Fruit fly (Drosophila melanogaster) whole organism: ENCODE measurements around the gene Grp170.

Source experiments
- CG8478 ChIP-seq: fragments of >200 bp; optimal IDR thresholded peaks from 2 replicates; lab custom pipeline; 2018; ENCODE audit warnings: inconsistent platforms
- Dll ChIP-seq: fragments of >200 bp; optimal IDR thresholded peaks from 2 replicates; lab custom pipeline; 2017
- EcR ChIP-seq, 2 experiments: fragments of >200 bp; optimal IDR thresholded peaks; 2 replicates each; lab custom pipeline; 2017; ENCODE audit warnings: missing biosample characterization in 2 of 2, missing genetic modification characterization in 2 of 2, missing genetic modification reagents in 2 of 2
- pan ChIP-seq: fragments of >200 bp; optimal IDR thresholded peaks from 2 replicates; lab custom pipeline; 2017
- psq ChIP-seq: fragments of >200 bp; optimal IDR thresholded peaks from 2 replicates; lab custom pipeline; 2017
- usp ChIP-seq: fragments of >200 bp; optimal IDR thresholded peaks from 2 replicates; lab custom pipeline; 2017; ENCODE audit warnings: missing biosample characterization, missing genetic modification characterization, mixed read lengths

The Grp170 gene

dm6 chrX:2249763-2250162 is 25.1 kb downstream of the Grp170 start, which contains the start of gene crn:
TSS of gene crn (minus strand) at chrX:2249983.
- TF ChIP-seq pan (lab: Kevin White, UChicago) (no peak), EcR (GFP tag; optimal IDR thresholded peaks at IDR 0.05; lab: Kevin White, UChicago) (no peak), usp (no peak), psq (lab: Kevin White, UChicago) (no peak), Dll (no peak), CG8478 (lab: Kevin White, UChicago) (no peak)

DNA sequence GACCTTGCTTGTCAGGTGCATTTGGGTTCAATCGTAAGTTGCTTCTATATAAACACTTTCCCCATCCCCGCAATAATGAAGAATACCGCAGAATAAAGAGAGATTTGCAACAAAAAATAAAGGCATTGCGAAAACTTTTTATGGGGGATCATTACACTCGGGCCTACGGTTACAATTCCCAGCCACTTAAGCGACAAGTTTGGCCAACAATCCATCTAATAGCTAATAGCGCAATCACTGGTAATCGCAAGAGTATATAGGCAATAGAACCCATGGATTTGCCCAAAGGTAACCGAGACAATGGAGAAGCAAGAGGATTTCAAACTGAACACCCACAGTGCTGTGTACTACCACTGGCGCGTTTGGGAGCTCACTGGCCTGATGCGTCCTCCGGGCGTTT is 28.9 kb downstream of the Grp170 start, which contains the start of gene Or2a:
Gene Or2a, plus strand, starts transcription at position 301 of the 400 bp plus-strand sequence.
- TF ChIP-seq psq (lab: Kevin White, UChicago) (no peak), usp (no peak), Dll (no peak), EcR (GFP tag; optimal IDR thresholded peaks at IDR 0.05; lab: Kevin White, UChicago) (no peak), CG8478 (lab: Kevin White, UChicago) (no peak), pan (lab: Kevin White, UChicago) (no peak)

DNA sequence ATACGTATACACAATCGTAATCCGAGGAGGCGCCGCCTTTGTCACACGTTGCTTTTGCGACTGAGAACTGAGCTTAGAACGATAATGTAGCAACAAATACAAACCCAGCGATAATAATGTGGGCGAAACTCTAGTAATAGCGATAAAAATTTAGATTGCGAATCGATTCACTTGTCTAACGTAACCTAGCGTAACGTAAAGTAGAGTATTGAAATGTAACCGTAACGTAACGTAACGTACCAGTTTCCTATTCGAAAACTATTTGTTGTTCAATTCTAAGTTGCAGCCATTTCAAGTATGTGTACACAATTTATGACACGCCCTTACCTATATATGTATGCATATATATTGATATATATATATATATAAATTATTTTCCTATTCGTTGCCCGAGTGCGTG is 30.1 kb downstream of the Grp170 start:
- TF ChIP-seq Dll = no peak
- TF ChIP-seq pan (lab: Kevin White, UChicago) = no peak
- no peak for TF ChIP-seq CG8478 (lab: Kevin White, UChicago)
- no peak for TF ChIP-seq usp
- no peak for TF ChIP-seq EcR (GFP tag; optimal IDR thresholded peaks at IDR 0.05; lab: Kevin White, UChicago)
- no peak for TF ChIP-seq psq (lab: Kevin White, UChicago)

- TF ChIP-seq Dll = no peak
- no peak for TF ChIP-seq usp
- TF ChIP-seq pan (lab: Kevin White, UChicago) = no peak
- TF ChIP-seq psq (lab: Kevin White, UChicago) = no peak
- no peak for TF ChIP-seq CG8478 (lab: Kevin White, UChicago)
- no peak for TF ChIP-seq EcR (GFP tag; optimal IDR thresholded peaks at IDR 0.05; lab: Kevin White, UChicago)
Observed at dm6 chrX:2242897-2243296, 32.0 kb downstream of the Grp170 start.

- no peak for TF ChIP-seq EcR (GFP tag; optimal IDR thresholded peaks at IDR 0.05; lab: Kevin White, UChicago)
- no peak for TF ChIP-seq usp
- TF ChIP-seq pan (lab: Kevin White, UChicago) = no peak
- TF ChIP-seq Dll = no peak
- no peak for TF ChIP-seq CG8478 (lab: Kevin White, UChicago)
- TF ChIP-seq psq (lab: Kevin White, UChicago) = no peak
Observed at dm6 chrX:2241842-2242241, 33.0 kb downstream of the Grp170 start, which contains the start of gene kz. TSS of gene kz (minus strand) at chrX:2242035.

dm6 chrX:2225138-2225537 is 49.7 kb downstream of the Grp170 start, which contains the start of gene pcx:
TSS of gene pcx (plus strand) at chrX:2225296.
- no peak for TF ChIP-seq psq (lab: Kevin White, UChicago)

dm6 chrX:2223454-2223853 is 51.4 kb downstream of the Grp170 start, which contains the start of gene CG14052:
TSS of gene CG14052 (plus strand) at chrX:2223754.
- no peak for TF ChIP-seq EcR (GFP tag; optimal IDR thresholded peaks at IDR 0.05; lab: Kevin White, UChicago)
- TF ChIP-seq usp = no peak
- no peak for TF ChIP-seq CG8478 (lab: Kevin White, UChicago)
- no peak for TF ChIP-seq pan (lab: Kevin White, UChicago)
- TF ChIP-seq Dll = no peak
- no peak for TF ChIP-seq psq (lab: Kevin White, UChicago)

DNA sequence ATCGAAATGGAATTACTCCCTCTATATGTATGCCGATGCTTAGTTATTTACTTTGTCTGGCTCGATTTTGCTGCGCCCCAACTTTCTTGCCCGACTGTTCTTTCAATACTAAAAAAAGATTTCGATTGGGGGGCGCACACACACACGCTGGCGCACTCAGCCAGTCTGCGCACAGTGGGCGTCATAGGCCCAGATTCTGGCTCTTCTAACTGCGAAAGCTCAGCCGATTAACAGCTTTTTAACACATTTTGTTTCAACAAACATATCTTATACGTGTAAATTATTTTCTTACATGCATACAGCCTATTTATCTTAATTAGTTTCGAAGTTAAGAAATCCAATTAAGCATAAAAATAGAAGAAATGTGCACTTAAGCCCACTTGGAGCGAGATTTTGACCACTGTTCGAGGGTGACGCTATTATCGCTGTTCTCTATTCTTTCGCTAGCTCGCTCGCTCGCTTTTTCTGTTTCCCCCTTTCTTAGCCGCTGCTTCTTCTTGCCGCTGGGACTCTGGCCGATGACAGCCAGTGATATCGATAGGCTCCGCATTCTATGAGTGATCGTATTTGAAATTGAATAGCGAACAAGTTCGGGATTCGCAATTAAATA is 52.6 kb downstream of the Grp170 start, which contains the start of gene Vinc:
Gene Vinc, minus strand, starts transcription at position 387 of the 610 bp plus-strand sequence.
- TF ChIP-seq CG8478 (lab: Kevin White, UChicago) (no peak), usp (no peak), EcR (GFP tag; optimal IDR thresholded peaks at IDR 0.05; lab: Kevin White, UChicago) (no peak), pan (lab: Kevin White, UChicago) (no peak)

DNA sequence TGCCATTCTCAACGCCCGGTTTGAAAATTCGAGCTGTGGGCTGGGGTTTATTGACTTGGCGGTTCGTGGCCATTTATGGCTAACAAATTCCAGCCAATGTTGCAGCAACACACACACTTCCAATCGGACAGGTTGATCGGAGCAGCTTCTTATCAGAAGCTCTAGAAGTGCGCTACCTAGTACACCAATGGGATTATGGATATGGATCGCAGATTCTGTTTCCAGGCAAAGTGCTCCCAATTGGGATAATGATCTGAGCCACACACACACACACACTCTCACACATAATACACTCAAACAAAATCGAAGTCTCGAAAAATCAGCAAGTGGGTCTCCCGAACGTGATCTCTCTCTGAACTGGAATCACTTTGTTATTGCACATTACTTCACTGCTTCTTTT is 53.3 kb downstream of the Grp170 start:
- TF ChIP-seq EcR (GFP tag; optimal IDR thresholded peaks at IDR 0.05; lab: Kevin White, UChicago) (no peak), Dll (no peak), usp (no peak)
